Worm (Caenorhabditis elegans) whole organism, L4 larva: ENCODE results near the gene F33G12.6.
A peak's percentile ranks its signal among the peaks of the same experiment; 100 is the strongest.

ENCODE experiments used
- F10B5.3 ChIP-seq: sonication (generic microtip); optimal IDR thresholded peaks from 2 replicates; lab custom pipeline; 2016; ENCODE audit warnings: mild to moderate bottlenecking, missing genetic modification characterization, missing compliant biosample characterization
- F26F4.8 ChIP-seq: fragments of 200-800 bp; sonication (Bioruptor generic); conservative IDR thresholded peaks from 2 replicates; pipeline ENCODE4 v1.3.6; 2022; ENCODE audit warnings: missing genetic modification characterization, missing compliant biosample characterization
- Y5F2A.4 ChIP-seq: fragments of 200-800 bp; sonication (Bioruptor generic); optimal IDR thresholded peaks from 2 replicates; lab custom pipeline; 2018; ENCODE audit warnings: mild to moderate bottlenecking, missing genetic modification characterization, missing compliant biosample characterization
- aha-1 ChIP-seq: fragments of 150-350 bp; peaks from one replicate; lab custom pipeline; 2014; ENCODE audit warnings: missing biosample characterization, missing genetic modification characterization
- ceh-20 ChIP-seq: fragments of 200-800 bp; sonication (Bioruptor generic); IDR thresholded peaks from 2 replicates; pipeline ENCODE4 v1.3.6; 2022; ENCODE audit warnings: missing genetic modification reagents, missing genetic modification characterization, missing compliant biosample characterization
- duxl-1 ChIP-seq: sonication (generic microtip); optimal IDR thresholded peaks from 2 replicates; lab custom pipeline; 2016; ENCODE audit warnings: mild to moderate bottlenecking, missing genetic modification characterization, moderate library complexity, missing compliant biosample characterization; ENCODE audit not compliant: poor library complexity
- fos-1 ChIP-seq: fragments of 150-350 bp; optimal IDR thresholded peaks from 2 replicates; lab custom pipeline; 2014; ENCODE audit warnings: missing biosample characterization, missing genetic modification characterization
- hlh-30 ChIP-seq: sonication (generic microtip); optimal IDR thresholded peaks from 2 replicates; lab custom pipeline; 2017; ENCODE audit warnings: antibody characterized with exemption, mild to moderate bottlenecking, missing genetic modification characterization, missing compliant biosample characterization; ENCODE audit not compliant: insufficient read depth
- lin-15B ChIP-seq: fragments of 150-350 bp; sonication (generic microtip); optimal IDR thresholded peaks from 3 replicates; lab custom pipeline; 2014; ENCODE audit warnings: missing biosample characterization, missing genetic modification characterization
- nhr-28 ChIP-seq: fragments of 150-350 bp; optimal IDR thresholded peaks from 2 replicates; lab custom pipeline; 2014; ENCODE audit warnings: missing biosample characterization, missing genetic modification characterization
- nhr-48 ChIP-seq: sonication (generic microtip); optimal IDR thresholded peaks from 2 replicates; lab custom pipeline; 2016; ENCODE audit warnings: mild to moderate bottlenecking, missing genetic modification characterization, missing compliant biosample characterization
- nhr-77 ChIP-seq: fragments of 150-350 bp; optimal IDR thresholded peaks from 2 replicates; lab custom pipeline; 2014; ENCODE audit warnings: missing biosample characterization, missing genetic modification characterization
- php-3 ChIP-seq: fragments of 200-800 bp; sonication (Bioruptor generic); IDR thresholded peaks from 2 replicates; pipeline ENCODE4 v1.3.6; 2022; ENCODE audit warnings: missing genetic modification reagents, missing genetic modification characterization, missing compliant biosample characterization
- pqm-1 ChIP-seq: sonication (generic microtip); optimal IDR thresholded peaks from 2 replicates; lab custom pipeline; 2017; ENCODE audit warnings: missing biosample characterization, missing genetic modification characterization
- spr-3 ChIP-seq: fragments of 200-800 bp; sonication (Bioruptor generic); optimal IDR thresholded peaks from 2 replicates; lab custom pipeline; 2018; ENCODE audit warnings: mild to moderate bottlenecking, missing genetic modification characterization, missing compliant biosample characterization
- unc-62 ChIP-seq, 3 experiments: fragments of 150-350 bp in 1 of 3; sonication (generic microtip); optimal IDR thresholded peaks in 2 of 3; peaks in 1 of 3; 1 replicate in 1 of 3; 2 replicates in 2 of 3; lab custom pipeline; 2014 to 2017; ENCODE audit warnings: missing biosample characterization in 3 of 3, missing genetic modification characterization in 3 of 3, missing genetic modification reagents in 3 of 3, missing genotype in 1 of 3
- zfp-2 ChIP-seq: sonication (generic microtip); optimal IDR thresholded peaks from 2 replicates; lab custom pipeline; 2016; ENCODE audit warnings: mild to moderate bottlenecking, missing genetic modification characterization, missing compliant biosample characterization
- ztf-11 ChIP-seq: fragments of 150-350 bp; optimal IDR thresholded peaks from 2 replicates; lab custom pipeline; 2014; ENCODE audit warnings: missing biosample characterization, missing genetic modification characterization

Gene F33G12.6

ce11 chrII:5099034-5099433 lies 49.3 kb downstream of the F33G12.6 start:
- no peak for TF ChIP-seq zfp-2 (tag; lab: Kevin White, UChicago)
- peak in 1 of 2 experiments; percentile 73 for TF ChIP-seq unc-62 (GFP tag; optimal IDR thresholded peaks at IDR 0.05 in 1 of 2; lab: Kevin White, UChicago)
- no peak for TF ChIP-seq unc-62 (tag; optimal IDR thresholded peaks at IDR 0.05; lab: Kevin White, UChicago)
- TF ChIP-seq pqm-1 (tag; lab: Kevin White, UChicago) = no peak
- no peak for TF ChIP-seq ztf-11 (tag; lab: Kevin White, UChicago)

- TF ChIP-seq duxl-1 (tag; lab: Kevin White, UChicago) (no peak), unc-62 (GFP tag; optimal IDR thresholded peaks at IDR 0.05 in 1 of 2; lab: Kevin White, UChicago) (no peak), unc-62 (tag; optimal IDR thresholded peaks at IDR 0.05; lab: Kevin White, UChicago) (no peak), F10B5.3 (tag; lab: Kevin White, UChicago) (no peak), nhr-77 (tag; lab: Kevin White, UChicago) (no peak), hlh-30 (tag; lab: Kevin White, UChicago) (no peak), Y5F2A.4 (no peak), lin-15B (tag; lab: Kevin White, UChicago) (no peak), aha-1 (tag; lab: Kevin White, UChicago) (no peak), nhr-48 (tag; lab: Kevin White, UChicago) (no peak), fos-1 (tag; lab: Kevin White, UChicago) (no peak), spr-3 (GFP tag; lab: Kevin White, UChicago) (no peak), ceh-20 (GFP tag; lab: Robert Waterston, UW) (no peak)
Observed at ce11 chrII:5099649-5100048, 49.9 kb downstream of the F33G12.6 start, which contains the start of gene C04G6.6. TSS of gene C04G6.6 (minus strand) at chrII:5099749.

ce11 chrII:5101701-5102100 lies 52.0 kb downstream of the F33G12.6 start, which contains the start of the genes idpb-3 and idpb-1:
TSS of gene idpb-3 (minus strand) at chrII:5101801.
TSS of gene idpb-1 (plus strand) at chrII:5101984.
- TF ChIP-seq php-3 (GFP tag; lab: Robert Waterston, UW) (no peak), Y5F2A.4 (no peak), aha-1 (tag; lab: Kevin White, UChicago) (peak; percentile 51)

ce11 chrII:5103189-5103588 lies 53.5 kb downstream of the F33G12.6 start:
- no peak for TF ChIP-seq F26F4.8 (GFP tag; lab: Robert Waterston, UW)
- peak; percentile 16 for TF ChIP-seq nhr-28 (tag; lab: Kevin White, UChicago)
